Worm (Caenorhabditis elegans): Measurements from ENCODE around the gene cyp-31A3.
"Not testable (repeated sequence)": the region's sequence is repeated elsewhere in the genome, so short reads cannot be mapped to it uniquely, and the experiment has no call there.

The cyp-31A3 gene

ce11 chrIV:4760378-4761084, at the start of gene cyp-31A3, which contains the start of gene memi-1:
Gene cyp-31A3, plus strand, starts transcription at chrIV:4761049.
Gene memi-1, minus strand, starts transcription at chrIV:4760428.
- TF ChIP-seq gmeb-1 (tag; optimal IDR thresholded peaks at IDR 0.05) (no peak), nhr-21 (tag; optimal IDR thresholded peaks at IDR 0.05) (no peak), peb-1 (tag; optimal IDR thresholded peaks at IDR 0.05) (no peak), aly-2 (tag; optimal IDR thresholded peaks at IDR 0.05) (no peak), unc-39 (tag; optimal IDR thresholded peaks at IDR 0.05) (no peak), lin-13 (GFP tag; optimal IDR thresholded peaks at IDR 0.05) (no peak), ZK546.5 (tag; optimal IDR thresholded peaks at IDR 0.05) (no peak), nhr-25 (tag; optimal IDR thresholded peaks at IDR 0.05) (no peak), lin-39 (tag; optimal IDR thresholded peaks at IDR 0.05) (no peak), nhr-129 (tag; optimal IDR thresholded peaks at IDR 0.05) (no peak), C34F6.9 (tag; optimal IDR thresholded peaks at IDR 0.05) (no peak)

- TF ChIP-seq sma-3 (GFP tag; optimal IDR thresholded peaks at IDR 0.05) (peak; percentile 29), nhr-10 (tag; optimal IDR thresholded peaks at IDR 0.05) (no peak), C34F6.9 (tag; optimal IDR thresholded peaks at IDR 0.05) (peak; percentile 0), lsy-2 (tag; optimal IDR thresholded peaks at IDR 0.05) (peak in 1 of 2 experiments; percentile 32), unc-55 (GFP tag; optimal IDR thresholded peaks at IDR 0.05) (peak; percentile 5), nhr-25 (tag; optimal IDR thresholded peaks at IDR 0.05) (no peak)
Observed at ce11 chrIV:4712376-4712775, 48.5 kb upstream of the cyp-31A3 start, which contains the start of gene yars-2. Gene yars-2, minus strand, starts transcription at chrIV:4712624.

DNA sequence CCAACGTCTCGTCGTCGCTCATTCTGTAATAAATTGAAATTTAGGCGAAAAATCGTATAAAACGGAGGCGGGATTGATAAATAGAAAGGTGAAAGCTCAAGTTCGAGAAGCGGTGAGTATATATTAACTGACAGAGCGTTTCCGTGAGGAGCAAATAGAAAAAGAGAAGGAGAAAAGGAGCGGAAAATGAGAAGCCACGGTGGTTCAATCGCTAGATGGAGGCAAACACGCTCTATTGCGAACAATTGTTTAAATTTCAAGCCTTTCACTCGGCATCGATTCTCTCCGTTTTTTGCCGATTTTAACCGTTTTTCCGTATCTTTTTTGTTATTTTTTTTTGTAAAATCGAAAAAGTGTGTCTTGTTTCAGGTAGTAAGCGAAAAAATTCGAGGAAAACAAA, 45.1 kb upstream of the cyp-31A3 start, which contains the start of gene miro-1:
miro-1 (minus strand) TSS at position 23 of the 400 bp plus-strand sequence.
- TF ChIP-seq nhr-77 (tag; optimal IDR thresholded peaks at IDR 0.05); ama-1 (optimal IDR thresholded peaks at IDR 0.05); snpc-4 (tag; optimal IDR thresholded peaks at IDR 0.05): not testable (repeated sequence)

DNA sequence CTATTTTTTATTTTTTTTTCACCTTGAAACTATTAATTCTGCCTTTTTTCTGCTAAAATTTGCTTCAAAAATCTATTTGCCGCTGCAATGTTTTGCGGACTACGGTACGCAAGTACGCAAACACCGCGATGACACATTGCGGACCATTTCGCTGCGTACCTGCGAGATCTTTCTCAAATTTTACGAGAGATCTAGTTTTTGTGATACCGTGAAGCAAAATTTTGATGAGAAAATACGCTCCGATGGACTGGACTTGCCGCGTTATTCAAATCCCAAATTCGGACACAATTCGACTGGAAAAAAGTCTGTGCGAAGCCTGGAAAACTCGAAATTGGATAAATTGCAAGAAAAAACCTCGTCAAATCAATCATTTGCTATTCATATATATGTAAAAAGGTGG, 40.3 kb upstream of the cyp-31A3 start:
- TF ChIP-seq C34F6.9 (tag; optimal IDR thresholded peaks at IDR 0.05), result peak; percentile 8
- TF ChIP-seq unc-55 (GFP tag; optimal IDR thresholded peaks at IDR 0.05), result peak; percentile 2
- TF ChIP-seq lsy-2 (tag; optimal IDR thresholded peaks at IDR 0.05), result peak; percentile 77 to 85
- peak; percentile 14 for TF ChIP-seq F13H6.1 (tag; optimal IDR thresholded peaks at IDR 0.05)
- peak; percentile 22 for TF ChIP-seq sma-3 (GFP tag; optimal IDR thresholded peaks at IDR 0.05)
- peak; percentile 17 for TF ChIP-seq gmeb-1 (tag; optimal IDR thresholded peaks at IDR 0.05)

DNA sequence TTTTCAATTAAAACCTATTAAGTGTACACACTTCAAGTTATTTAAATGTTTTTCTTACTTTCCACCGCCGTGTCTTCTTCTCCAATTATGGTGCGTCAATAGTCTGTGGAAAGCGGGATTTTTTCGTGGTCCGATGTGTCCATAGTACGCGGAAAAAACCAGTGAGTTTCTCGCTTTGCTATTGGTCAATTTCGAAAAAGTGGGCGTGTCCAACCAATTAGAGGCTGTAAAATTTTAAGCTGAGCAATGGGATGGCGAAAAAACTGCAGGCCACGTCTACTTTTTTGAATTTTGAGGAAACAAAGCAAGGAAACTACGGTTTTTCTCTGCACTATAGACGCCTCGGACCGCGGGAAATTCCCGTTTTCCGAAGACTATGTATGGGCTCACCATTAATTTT, 37.2 kb upstream of the cyp-31A3 start:
- no peak for TF ChIP-seq nhr-12 (tag; optimal IDR thresholded peaks at IDR 0.05)
- TF ChIP-seq sma-3 (GFP tag; optimal IDR thresholded peaks at IDR 0.05), result no peak

DNA sequence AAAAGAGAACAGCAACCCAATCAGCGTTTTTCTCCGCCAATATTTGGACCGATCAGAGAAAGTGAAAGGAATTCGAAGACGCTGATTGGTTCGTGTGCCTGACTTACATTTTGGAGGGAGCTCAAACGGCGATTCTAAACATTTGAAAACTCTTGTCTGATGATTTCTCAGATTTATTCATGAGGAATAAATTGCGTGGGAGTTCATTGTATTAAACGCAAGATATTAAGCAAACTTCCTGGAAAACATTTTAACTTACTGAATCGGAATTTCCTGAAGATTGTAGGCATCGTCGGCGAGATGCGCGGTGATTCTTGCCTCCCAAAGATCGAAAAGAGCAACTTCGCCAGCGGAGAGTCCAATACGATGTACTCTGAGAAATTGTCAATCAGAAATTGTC, 36.3 kb upstream of the cyp-31A3 start, which contains the start of gene K08F11.1:
K08F11.1 (plus strand) TSS at position 301 of the 400 bp plus-strand sequence.
- no peak for TF ChIP-seq skn-1 (tag; optimal IDR thresholded peaks at IDR 0.05)
- no peak for TF ChIP-seq mbf-1 (tag; optimal IDR thresholded peaks at IDR 0.05)
- no peak for TF ChIP-seq nhr-10 (tag; optimal IDR thresholded peaks at IDR 0.05)
- TF ChIP-seq lin-13 (GFP tag; optimal IDR thresholded peaks at IDR 0.05), result no peak
- TF ChIP-seq elt-3 (tag; optimal IDR thresholded peaks at IDR 0.05), result no peak
- TF ChIP-seq elt-1 (tag; optimal IDR thresholded peaks at IDR 0.05), result no peak
- TF ChIP-seq ZK546.5 (tag; optimal IDR thresholded peaks at IDR 0.05), result no peak
- no peak for TF ChIP-seq dmd-4 (tag; optimal IDR thresholded peaks at IDR 0.05)
- no peak for TF ChIP-seq nhr-77 (tag; optimal IDR thresholded peaks at IDR 0.05)
- TF ChIP-seq crh-2 (tag; optimal IDR thresholded peaks at IDR 0.05), result no peak
- TF ChIP-seq sem-4 (tag; optimal IDR thresholded peaks at IDR 0.05), result no peak
- no peak for TF ChIP-seq nhr-25 (tag; optimal IDR thresholded peaks at IDR 0.05)
- no peak for TF ChIP-seq lin-11 (tag; optimal IDR thresholded peaks at IDR 0.05)
- TF ChIP-seq ceh-16 (tag; optimal IDR thresholded peaks at IDR 0.05), result no peak
- no peak for TF ChIP-seq nhr-11 (tag; optimal IDR thresholded peaks at IDR 0.05)
- TF ChIP-seq egl-27 (tag; optimal IDR thresholded peaks at IDR 0.05), result no peak
- no peak for TF ChIP-seq unc-55 (GFP tag; optimal IDR thresholded peaks at IDR 0.05)
